Fruit fly (Drosophila melanogaster) whole organism, embryonic: ENCODE data around the gene kat-60L1.
A peak's percentile ranks its signal among the peaks of the same experiment; 100 is the strongest.

Experiments used
- Abd-B ChIP-seq: fragments of 200-800 bp; sonication (Bioruptor generic); optimal IDR thresholded peaks from 2 replicates; lab custom pipeline; 2018; ENCODE audit warnings: missing biosample characterization, mild to moderate bottlenecking, missing genetic modification characterization, moderate library complexity
- Blimp-1 ChIP-seq: fragments of 200-800 bp; sonication (Bioruptor generic); optimal IDR thresholded peaks from 3 replicates; lab custom pipeline; 2018; ENCODE audit warnings: missing biosample characterization, missing genetic modification characterization, mild to moderate bottlenecking, moderate library complexity, missing genetic modification reagents
- CG1024 ChIP-seq: fragments of 200-800 bp; sonication (Bioruptor generic); IDR thresholded peaks from 2 replicates; pipeline ENCODE4 v1.3.6; 2022; ENCODE audit warnings: missing biosample characterization, missing genetic modification characterization
- CG10267 ChIP-seq: fragments of 200-800 bp; sonication (Bioruptor generic); optimal IDR thresholded peaks from 2 replicates; lab custom pipeline; 2018; ENCODE audit warnings: missing biosample characterization, mild to moderate bottlenecking, missing genetic modification characterization, moderate library complexity
- CG10462 ChIP-seq: fragments of 200-800 bp; sonication (Bioruptor generic); optimal IDR thresholded peaks from 2 replicates; lab custom pipeline; 2016; ENCODE audit warnings: missing biosample characterization, missing genetic modification characterization
- CG10565 ChIP-seq: fragments of 200-800 bp; sonication (Bioruptor generic); optimal IDR thresholded peaks from 3 replicates; lab custom pipeline; 2016; ENCODE audit warnings: missing biosample characterization, mild to moderate bottlenecking, missing genetic modification characterization
- CG11398 ChIP-seq: fragments of 200-800 bp; sonication (Bioruptor generic); optimal IDR thresholded peaks from 2 replicates; lab custom pipeline; 2016; ENCODE audit warnings: missing biosample characterization, missing genetic modification characterization
- CG12236 ChIP-seq: fragments of 200-800 bp; sonication (Bioruptor generic); optimal IDR thresholded peaks from 2 replicates; lab custom pipeline; 2016; ENCODE audit warnings: missing biosample characterization, missing genetic modification characterization
- CG12391 ChIP-seq: fragments of 200-800 bp; sonication (Bioruptor generic); optimal IDR thresholded peaks from 3 replicates; lab custom pipeline; 2018; ENCODE audit warnings: missing biosample characterization, mild to moderate bottlenecking, missing genetic modification characterization, moderate library complexity
- CG12744 ChIP-seq: fragments of 200-800 bp; sonication (Bioruptor generic); optimal IDR thresholded peaks from 2 replicates; lab custom pipeline; 2016; ENCODE audit warnings: missing biosample characterization, missing genetic modification characterization
- CG14050 ChIP-seq: fragments of 200-800 bp; sonication (Bioruptor generic); IDR thresholded peaks from 3 replicates; pipeline ENCODE4 v1.3.6; 2022; ENCODE audit warnings: missing biosample characterization, missing genetic modification characterization
- CG18011 ChIP-seq: fragments of 200-800 bp; sonication (Bioruptor generic); optimal IDR thresholded peaks from 2 replicates; lab custom pipeline; 2017; ENCODE audit warnings: missing biosample characterization, missing genetic modification characterization, mild to moderate bottlenecking, moderate library complexity, missing genotype
- CG2678 ChIP-seq: fragments of 200-800 bp; sonication (Bioruptor generic); optimal IDR thresholded peaks from 3 replicates; lab custom pipeline; 2019; ENCODE audit warnings: missing biosample characterization, mild to moderate bottlenecking, missing genetic modification characterization, moderate library complexity
- CG30020 ChIP-seq: fragments of 200-800 bp; optimal IDR thresholded peaks from 2 replicates; lab custom pipeline; 2019; ENCODE audit warnings: missing biosample characterization, mild to moderate bottlenecking, missing genetic modification characterization, moderate library complexity
- CG32532 ChIP-seq: fragments of 200-800 bp; sonication (Bioruptor generic); IDR thresholded peaks from 2 replicates; pipeline ENCODE4 v1.3.6; 2022; ENCODE audit warnings: missing biosample characterization, missing genetic modification characterization
- CG3847 ChIP-seq: fragments of 200-800 bp; sonication (Bioruptor generic); IDR thresholded peaks from 2 replicates; pipeline ENCODE4 v1.3.6; 2022; ENCODE audit warnings: missing biosample characterization, missing genetic modification characterization
- CG4424 ChIP-seq: fragments of 200-800 bp; sonication (Bioruptor generic); optimal IDR thresholded peaks from 3 replicates; lab custom pipeline; 2016; ENCODE audit warnings: missing biosample characterization, missing genetic modification characterization
- CG6689 ChIP-seq: fragments of 200-800 bp; sonication (Bioruptor generic); IDR thresholded peaks from 2 replicates; pipeline ENCODE4 v1.3.6; 2022; ENCODE audit warnings: missing biosample characterization, missing genetic modification characterization
- CG8089 ChIP-seq: fragments of 200-800 bp; sonication (Bioruptor generic); optimal IDR thresholded peaks from 3 replicates; lab custom pipeline; 2016; ENCODE audit warnings: missing biosample characterization, missing genetic modification characterization
- CTCF ChIP-seq: fragments of 200-800 bp; sonication (Bioruptor generic); optimal IDR thresholded peaks from 2 replicates; lab custom pipeline; 2017; ENCODE audit warnings: missing biosample characterization, mild to moderate bottlenecking, missing genetic modification characterization, moderate library complexity
- Dip3 ChIP-seq: fragments of 200-800 bp; sonication (Bioruptor generic); optimal IDR thresholded peaks from 3 replicates; lab custom pipeline; 2016; ENCODE audit warnings: missing biosample characterization, missing genetic modification characterization
- Dref ChIP-seq: fragments of 200-800 bp; sonication (Bioruptor generic); IDR thresholded peaks from 2 replicates; pipeline ENCODE4 v1.3.6; 2022; ENCODE audit warnings: missing biosample characterization, missing genetic modification characterization
- Drgx ChIP-seq: fragments of 200-800 bp; sonication (Bioruptor generic); IDR thresholded peaks from 2 replicates; pipeline ENCODE4 v1.3.6; 2022; ENCODE audit warnings: missing biosample characterization, missing genetic modification characterization
- E2f1 ChIP-seq: fragments of 200-800 bp; sonication (Bioruptor generic); IDR thresholded peaks from 2 replicates; pipeline ENCODE4 v1.3.6; 2022; ENCODE audit warnings: missing biosample characterization, missing genetic modification characterization
- Ets65A ChIP-seq: fragments of 200-800 bp; sonication (Bioruptor generic); peaks from one replicate; lab custom pipeline; 2016; ENCODE audit warnings: missing biosample characterization, missing genetic modification characterization
- Fer2 ChIP-seq: fragments of 200-800 bp; sonication (Bioruptor generic); optimal IDR thresholded peaks from 2 replicates; lab custom pipeline; 2018; ENCODE audit warnings: missing biosample characterization, mild to moderate bottlenecking, missing genetic modification characterization, moderate library complexity
- HmgD ChIP-seq: fragments of 200-800 bp; sonication (Bioruptor generic); optimal IDR thresholded peaks from 3 replicates; lab custom pipeline; 2016; ENCODE audit warnings: missing biosample characterization, missing genetic modification characterization
- Hr51 ChIP-seq, 2 experiments: fragments of 200-800 bp; sonication (Bioruptor generic); optimal IDR thresholded peaks; 2 replicates in 1 of 2; 3 replicates in 1 of 2; lab custom pipeline; 2016 to 2018; ENCODE audit warnings: missing biosample characterization in 2 of 2, missing genetic modification characterization in 2 of 2, mild to moderate bottlenecking in 1 of 2, moderate library complexity in 1 of 2
- Meics ChIP-seq: fragments of 200-800 bp; sonication (Bioruptor generic); optimal IDR thresholded peaks from 2 replicates; lab custom pipeline; 2017; ENCODE audit warnings: missing biosample characterization, mild to moderate bottlenecking, missing genetic modification characterization
- Opbp ChIP-seq: fragments of 200-800 bp; sonication (Bioruptor generic); IDR thresholded peaks from 3 replicates; pipeline ENCODE4 v1.3.6; 2022; ENCODE audit warnings: missing biosample characterization, missing genetic modification characterization; ENCODE audit not compliant: partially characterized antibody
- Pdp1 ChIP-seq, 2 experiments: fragments of 200-800 bp; sonication (Bioruptor generic); optimal IDR thresholded peaks; 3 replicates each; lab custom pipeline; 2016; ENCODE audit warnings: missing biosample characterization in 2 of 2, missing genetic modification characterization in 2 of 2, mild to moderate bottlenecking in 1 of 2, moderate library complexity in 1 of 2
- Side ChIP-seq: fragments of 200-800 bp; sonication (Bioruptor generic); optimal IDR thresholded peaks from 2 replicates; lab custom pipeline; 2016; ENCODE audit warnings: missing biosample characterization, missing genetic modification characterization
- Six4 ChIP-seq: fragments of 200-800 bp; sonication (Bioruptor generic); optimal IDR thresholded peaks from 2 replicates; lab custom pipeline; 2016; ENCODE audit warnings: missing biosample characterization, missing genetic modification characterization
- Sox100B ChIP-seq: fragments of 200-800 bp; sonication (Bioruptor generic); optimal IDR thresholded peaks from 3 replicates; lab custom pipeline; 2018; ENCODE audit warnings: missing biosample characterization, mild to moderate bottlenecking, missing genetic modification characterization
- Sry-δ ChIP-seq: fragments of 200-800 bp; sonication (Bioruptor generic); optimal IDR thresholded peaks from 2 replicates; lab custom pipeline; 2016; ENCODE audit warnings: missing biosample characterization, missing genetic modification characterization
- Xrp1 ChIP-seq: fragments of 200-800 bp; sonication (Bioruptor generic); IDR thresholded peaks from 2 replicates; pipeline ENCODE4 v1.3.6; 2022; ENCODE audit warnings: missing biosample characterization, missing genetic modification characterization
- ab ChIP-seq: fragments of 200-800 bp; sonication (Bioruptor generic); optimal IDR thresholded peaks from 2 replicates; lab custom pipeline; 2016; ENCODE audit warnings: missing biosample characterization, missing genetic modification characterization
- ac ChIP-seq: fragments of 200-800 bp; sonication (Bioruptor generic); optimal IDR thresholded peaks from 3 replicates; lab custom pipeline; 2017; ENCODE audit warnings: missing biosample characterization, mild to moderate bottlenecking, missing genetic modification characterization
- crp ChIP-seq, 2 experiments: fragments of 200-800 bp; sonication (Bioruptor generic); optimal IDR thresholded peaks; 2 replicates in 1 of 2; 3 replicates in 1 of 2; lab custom pipeline; 2017; ENCODE audit warnings: missing biosample characterization in 2 of 2, missing genetic modification characterization in 2 of 2, mild to moderate bottlenecking in 1 of 2, moderate library complexity in 1 of 2
- da ChIP-seq: fragments of 200-800 bp; sonication (Bioruptor generic); optimal IDR thresholded peaks from 2 replicates; lab custom pipeline; 2016; ENCODE audit warnings: missing biosample characterization, missing genetic modification characterization
- dan ChIP-seq: fragments of 200-800 bp; sonication (Bioruptor generic); IDR thresholded peaks from 2 replicates; pipeline ENCODE4 v1.3.6; 2022; ENCODE audit warnings: missing biosample characterization, missing genetic modification characterization
- dm ChIP-seq: fragments of 200-800 bp; sonication (Bioruptor generic); optimal IDR thresholded peaks from 3 replicates; lab custom pipeline; 2016; ENCODE audit warnings: missing biosample characterization, missing genetic modification characterization
- gcm ChIP-seq: fragments of 200-800 bp; sonication (Bioruptor generic); optimal IDR thresholded peaks from 2 replicates; lab custom pipeline; 2019; ENCODE audit warnings: missing biosample characterization, mild to moderate bottlenecking, missing genetic modification characterization, moderate library complexity
- gro ChIP-seq: fragments of 200-800 bp; sonication (Bioruptor generic); optimal IDR thresholded peaks from 2 replicates; lab custom pipeline; 2016; ENCODE audit warnings: missing biosample characterization, missing genetic modification characterization
- hbn ChIP-seq: fragments of 200-800 bp; sonication (Bioruptor generic); IDR thresholded peaks from 2 replicates; pipeline ENCODE4 v1.3.6; 2022; ENCODE audit warnings: missing biosample characterization, missing genetic modification characterization; ENCODE audit not compliant: partially characterized antibody
- lilli ChIP-seq: fragments of 200-800 bp; sonication (Bioruptor generic); optimal IDR thresholded peaks from 3 replicates; lab custom pipeline; 2016; ENCODE audit warnings: missing biosample characterization, missing genetic modification characterization
- slp2 ChIP-seq: fragments of 200-800 bp; sonication (Bioruptor generic); optimal IDR thresholded peaks from 2 replicates; lab custom pipeline; 2016; ENCODE audit warnings: missing biosample characterization, missing genetic modification characterization
- tio ChIP-seq: fragments of 200-800 bp; sonication (Bioruptor generic); optimal IDR thresholded peaks from 2 replicates; lab custom pipeline; 2017; ENCODE audit warnings: missing biosample characterization, missing genetic modification characterization, inconsistent platforms
- toy ChIP-seq: fragments of 200-800 bp; sonication (Bioruptor generic); IDR thresholded peaks from 2 replicates; pipeline ENCODE4 v1.3.6; 2022; ENCODE audit warnings: missing biosample characterization, missing genetic modification characterization
- trem ChIP-seq: fragments of 200-800 bp; optimal IDR thresholded peaks from 3 replicates; lab custom pipeline; 2019; ENCODE audit warnings: missing biosample characterization, mild to moderate bottlenecking, missing genetic modification characterization, moderate library complexity
- usp ChIP-seq: fragments of >200 bp; optimal IDR thresholded peaks from 2 replicates; lab custom pipeline; 2017; ENCODE audit warnings: missing biosample characterization, missing genetic modification characterization

Gene kat-60L1

dm6 chr3R:5736305-5736869 lies 45.2 kb upstream of the kat-60L1 start, which contains the start of the genes CG2100 and CG1236 (continued):
- TF ChIP-seq CG14050 (GFP tag; lab: Robert Waterston, UW) (peak; percentile 41; the same call in 2 of the 3 replicates), Hr51 (GFP tag; optimal IDR thresholded peaks at IDR 0.05; lab: Kevin White, UChicago) (peak; percentile 53 to 91), CG12236 (GFP tag; lab: Kevin White, UChicago) (no peak), CG18011 (peak; percentile 37), Six4 (GFP tag; lab: Kevin White, UChicago) (peak; percentile 78), gcm (GFP tag; lab: Kevin White, UChicago) (peak; percentile 89), Dref (no peak), lilli (peak; percentile 79), da (GFP tag; lab: Kevin White, UChicago) (no peak), HmgD (GFP tag; lab: Kevin White, UChicago) (no peak), Dip3 (GFP tag; lab: Kevin White, UChicago) (no peak), Fer2 (peak; percentile 61), CG8089 (GFP tag; lab: Kevin White, UChicago) (no peak), CG12391 (tag; lab: Kevin White, UChicago) (peak; percentile 94), CG32532 (GFP tag; lab: Robert Waterston, UW) (peak; percentile 68; the same call in 1 of the 2 replicates), Sry-δ (GFP tag; lab: Kevin White, UChicago) (no peak), CG3847 (GFP tag; lab: Robert Waterston, UW) (peak; percentile 63), gro (no peak), CG10267 (peak; percentile 85), Pdp1 (GFP tag; optimal IDR thresholded peaks at IDR 0.05; lab: Kevin White, UChicago) (peak; percentile 38 to 49), ac (GFP tag; lab: Kevin White, UChicago) (peak; percentile 60), Meics (GFP tag; lab: Kevin White, UChicago) (peak; percentile 85), CG12744 (GFP tag; lab: Kevin White, UChicago) (peak; percentile 20), CG11398 (GFP tag; lab: Kevin White, UChicago) (peak; percentile 16), CG30020 (peak; percentile 70), Side (GFP tag; lab: Kevin White, UChicago) (no peak), trem (tag; lab: Kevin White, UChicago) (peak; percentile 82), ab (peak; percentile 62), crp (GFP tag; optimal IDR thresholded peaks at IDR 0.05; lab: Kevin White, UChicago) (peak in 1 of 2 experiments; percentile 35), dm (GFP tag; lab: Kevin White, UChicago) (no peak), Opbp (GFP tag; lab: Robert Waterston, UW) (no peak), usp (GFP tag; lab: Kevin White, UChicago) (no peak), Xrp1 (peak; percentile 83), CG10565 (GFP tag; lab: Kevin White, UChicago) (peak; percentile 19), toy (GFP tag; lab: Robert Waterston, UW) (0 out of 2 replicates have a peak, but pooled peaks have one; percentile 39), CG6689 (GFP tag; lab: Robert Waterston, UW) (peak; percentile 89), Ets65A (GFP tag; lab: Kevin White, UChicago) (peak; percentile 88), CG10462 (GFP tag; lab: Kevin White, UChicago) (peak; percentile 71), dan (GFP tag; lab: Robert Waterston, UW) (no peak), Abd-B (peak; percentile 85), CG4424 (peak; percentile 80), E2f1 (GFP tag; lab: Robert Waterston, UW) (peak; percentile 81), Blimp-1 (GFP tag; lab: Kevin White, UChicago) (peak; percentile 83), tio (GFP tag; lab: Kevin White, UChicago) (no peak), Drgx (GFP tag; lab: Robert Waterston, UW) (peak; percentile 77), slp2 (peak; percentile 10), Sox100B (GFP tag; lab: Kevin White, UChicago) (peak; percentile 93), CG2678 (peak; percentile 92), CG1024 (GFP tag; lab: Robert Waterston, UW) (peak; percentile 27; the same call in 1 of the 2 replicates), hbn (GFP tag; lab: Robert Waterston, UW) (no peak), CTCF (GFP tag; lab: Kevin White, UChicago) (peak; percentile 24)
